Worm (Caenorhabditis elegans) whole organism, midembryonic: ENCODE data around the gene C29F9.2.

Source experiments
- T22C8.4 ChIP-seq: fragments of 200-800 bp; sonication (Bioruptor generic); IDR thresholded peaks from 2 replicates; pipeline ENCODE4 v1.3.6; 2022; ENCODE audit warnings: missing genetic modification characterization, missing compliant biosample characterization
- flt-1 ChIP-seq: fragments of 200-800 bp; sonication (Bioruptor generic); IDR thresholded peaks from 2 replicates; pipeline ENCODE4 v1.3.6; 2022; ENCODE audit warnings: missing genetic modification characterization, missing compliant biosample characterization
- tab-1 ChIP-seq: fragments of 200-800 bp; sonication (Bioruptor generic); IDR thresholded peaks from 2 replicates; pipeline ENCODE4 v1.3.6; 2022; ENCODE audit warnings: missing genetic modification characterization, missing compliant biosample characterization
- ztf-29 ChIP-seq: fragments of 200-800 bp; sonication (Bioruptor generic); IDR thresholded peaks from 2 replicates; pipeline ENCODE4 v1.3.6; 2022; ENCODE audit warnings: missing genetic modification reagents, missing genetic modification characterization, missing compliant biosample characterization

ce11 chrIII:157980-158379 is 27.2 kb downstream of the C29F9.2 start:
- TF ChIP-seq flt-1: no peak
- TF ChIP-seq tab-1 (GFP tag; lab: Robert Waterston, UW): no peak
- no peak for TF ChIP-seq ztf-29
- no peak for TF ChIP-seq T22C8.4 (GFP tag; lab: Robert Waterston, UW)
